Worm (Caenorhabditis elegans): ENCODE measurements around the gene spe-18.

Gene spe-18

DNA sequence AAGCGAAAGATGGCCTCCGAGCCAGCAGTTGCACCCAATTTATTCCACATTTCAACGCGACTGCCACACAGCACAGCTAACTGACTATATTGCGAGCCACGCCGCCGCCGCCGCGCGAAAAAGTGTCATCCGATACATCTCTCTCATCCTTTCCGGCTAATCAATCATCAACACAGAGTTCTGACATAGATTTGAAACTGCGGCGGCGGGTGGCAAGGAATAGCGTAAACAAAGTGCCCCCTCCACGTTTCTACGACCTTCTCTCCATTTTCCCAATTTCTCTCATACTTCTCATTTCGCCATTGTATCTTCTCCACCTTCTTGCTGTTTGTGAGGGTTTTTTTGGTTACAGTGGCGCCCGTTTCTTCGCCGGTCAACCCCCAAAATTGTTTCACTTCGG is 36.2 kb upstream of the spe-18 start (continued):
- TF ChIP-seq lin-1 (GFP tag; IDR thresholded peaks at IDR 0.05), result no peak
- no peak for TF ChIP-seq set-16 (GFP tag; IDR thresholded peaks at IDR 0.05)
- TF ChIP-seq ztf-11 (tag; optimal IDR thresholded peaks at IDR 0.05), result no peak
- TF ChIP-seq dmd-9 (GFP tag; IDR thresholded peaks at IDR 0.05), result no peak
- no peak for TF ChIP-seq pqm-1 (tag; optimal IDR thresholded peaks at IDR 0.05)
- TF ChIP-seq Y105C5A.15 (GFP tag; IDR thresholded peaks at IDR 0.05), result no peak
- no peak for TF ChIP-seq nhr-111 (GFP tag; optimal IDR thresholded peaks at IDR 0.05)
- no peak for TF ChIP-seq daf-12 (tag; optimal IDR thresholded peaks at IDR 0.05)
- no peak for TF ChIP-seq Y5F2A.4 (GFP tag; optimal IDR thresholded peaks at IDR 0.05)
- no peak for TF ChIP-seq spr-3 (GFP tag; optimal IDR thresholded peaks at IDR 0.05)
- no peak for TF ChIP-seq egl-27 (tag; optimal IDR thresholded peaks at IDR 0.05)
- TF ChIP-seq ama-1 (optimal IDR thresholded peaks at IDR 0.05), result no peak
- peak; percentile 31 for TF ChIP-seq mes-2 (tag; optimal IDR thresholded peaks at IDR 0.05; ENCODE audit: poor library complexity, severe bottlenecking)
- TF ChIP-seq fos-1 (tag; optimal IDR thresholded peaks at IDR 0.05), result no peak
- TF ChIP-seq tra-1 (GFP tag; IDR thresholded peaks at IDR 0.05), result no peak
- TF ChIP-seq lir-3 (tag; optimal IDR thresholded peaks at IDR 0.05), result no peak
- no peak for TF ChIP-seq daf-8 (GFP tag; IDR thresholded peaks at IDR 0.05)
- TF ChIP-seq mxl-2 (GFP tag; conservative IDR thresholded peaks at IDR 0.05), result no peak
- peak; percentile 90 for TF ChIP-seq mxl-3 (GFP tag; optimal IDR thresholded peaks at IDR 0.05)
- TF ChIP-seq madf-9 (GFP tag; conservative IDR thresholded peaks at IDR 0.05), result no peak
- peak; percentile 23 for TF ChIP-seq mep-1 (tag; optimal IDR thresholded peaks at IDR 0.05)
- TF ChIP-seq zfp-2 (tag; optimal IDR thresholded peaks at IDR 0.05), result no peak
- TF ChIP-seq nhr-77 (tag; optimal IDR thresholded peaks at IDR 0.05), result peak; percentile 6
- TF ChIP-seq lin-29 (GFP tag; IDR thresholded peaks at IDR 0.05), result no peak
- peak; percentile 59 for TF ChIP-seq hlh-11 (tag; optimal IDR thresholded peaks at IDR 0.05)
- no peak for TF ChIP-seq ceh-28 (tag; optimal IDR thresholded peaks at IDR 0.05)
- TF ChIP-seq F10B5.3 (tag; optimal IDR thresholded peaks at IDR 0.05), result no peak
- peak in 1 of 2 experiments; percentile 5 for TF ChIP-seq daf-16 (GFP tag; optimal IDR thresholded peaks at IDR 0.05)
- TF ChIP-seq daf-16 (tag; optimal IDR thresholded peaks at IDR 0.05), result peak; percentile 72
- TF ChIP-seq hlh-30 (tag; optimal IDR thresholded peaks at IDR 0.05; ENCODE audit: insufficient read depth), result peak; percentile 3
- TF ChIP-seq lin-38 (GFP tag; IDR thresholded peaks at IDR 0.05), result no peak
- TF ChIP-seq cey-2 (tag; optimal IDR thresholded peaks at IDR 0.05; ENCODE audit: borderline replicate concordance, insufficient read depth), result no peak
- TF ChIP-seq ZK337.2 (GFP tag; IDR thresholded peaks at IDR 0.05), result no peak
- TF ChIP-seq zip-2 (tag; optimal IDR thresholded peaks at IDR 0.05), result no peak
- no peak for TF ChIP-seq spr-1 (tag; optimal IDR thresholded peaks at IDR 0.05)
- no peak for TF ChIP-seq snpc-4 (tag; optimal IDR thresholded peaks at IDR 0.05)
- TF ChIP-seq F37D6.2 (tag; optimal IDR thresholded peaks at IDR 0.05), result no peak
- TF ChIP-seq jun-1 (tag; optimal IDR thresholded peaks at IDR 0.05), result no peak
- TF ChIP-seq nhr-41 (GFP tag; IDR thresholded peaks at IDR 0.05), result no peak
- no peak for TF ChIP-seq dpl-1 (GFP tag; optimal IDR thresholded peaks at IDR 0.05)
- no peak for TF ChIP-seq Y75B8A.6 (GFP tag; IDR thresholded peaks at IDR 0.05)
- no peak for TF ChIP-seq zip-11 (GFP tag; IDR thresholded peaks at IDR 0.05)
- TF ChIP-seq unc-39 (tag; optimal IDR thresholded peaks at IDR 0.05), result no peak
- 0 out of 2 replicates have a peak, but pooled peaks have one; percentile 32 for TF ChIP-seq egl-43 (GFP tag; IDR thresholded peaks at IDR 0.05)
- TF ChIP-seq saeg-2 (GFP tag; IDR thresholded peaks at IDR 0.05), result no peak
- no peak for TF ChIP-seq dve-1 (tag; optimal IDR thresholded peaks at IDR 0.05; ENCODE audit: insufficient read depth)
- TF ChIP-seq rbr-2 (tag; optimal IDR thresholded peaks at IDR 0.05), result no peak
- no peak for TF ChIP-seq dmd-6 (GFP tag; IDR thresholded peaks at IDR 0.05)
- TF ChIP-seq hmg-1.1 (GFP tag; IDR thresholded peaks at IDR 0.05), result no peak
- no peak for TF ChIP-seq ztf-7 (tag; optimal IDR thresholded peaks at IDR 0.05)
- no peak for TF ChIP-seq lin-13 (GFP tag; optimal IDR thresholded peaks at IDR 0.05)
- no peak for TF ChIP-seq nhr-6 (tag; optimal IDR thresholded peaks at IDR 0.05)
- no peak for TF ChIP-seq zag-1 (tag; optimal IDR thresholded peaks at IDR 0.05)
